Fruit fly (Drosophila melanogaster): ENCODE data around the gene rg.

The rg gene

dm6 chrX:5300623-5301283 lies 215.2 kb downstream of the rg start:
- TF ChIP-seq CG12768 (GFP tag; optimal IDR thresholded peaks at IDR 0.05) (no peak), cic (GFP tag; optimal IDR thresholded peaks at IDR 0.05) (no peak), CG33017 (tag; optimal IDR thresholded peaks at IDR 0.05) (no peak)
